Worm (Caenorhabditis elegans) whole organism, dauer: ENCODE results near the gene ZC443.7.

ENCODE experiments used
- unc-62 ChIP-seq: sonication (generic microtip); optimal IDR thresholded peaks from 2 replicates; lab custom pipeline; 2017; ENCODE audit warnings: missing biosample characterization, missing genetic modification reagents, missing genetic modification characterization

Gene ZC443.7

DNA sequence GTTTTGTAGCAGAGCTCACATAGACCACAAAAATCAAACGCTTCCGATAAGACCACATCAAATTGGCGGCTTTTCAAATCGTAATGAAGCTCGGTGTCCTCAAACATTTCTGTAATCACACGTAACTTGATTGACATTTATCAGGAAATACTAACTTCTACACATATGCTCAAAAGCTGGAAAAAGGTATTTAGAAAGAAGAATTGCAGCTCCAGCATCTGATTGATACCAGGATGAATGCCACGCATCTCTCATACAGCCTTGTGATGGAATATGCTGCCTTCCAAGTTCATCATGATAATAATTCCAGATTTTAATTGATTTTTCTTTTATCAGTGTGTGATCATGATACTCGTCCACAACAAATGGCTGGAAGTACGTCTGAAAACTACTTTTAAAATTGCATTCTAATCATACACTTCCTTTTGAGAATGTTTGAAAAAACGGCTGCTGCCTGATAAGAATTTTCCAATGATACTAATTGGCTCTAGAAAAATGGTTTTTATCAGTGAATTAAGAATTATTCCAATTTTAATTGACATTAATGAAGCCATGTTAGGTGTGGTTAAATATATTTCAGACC is 9.3 kb upstream of the ZC443.7 start:
- no peak for TF ChIP-seq unc-62 (GFP tag; lab: Kevin White, UChicago)

DNA sequence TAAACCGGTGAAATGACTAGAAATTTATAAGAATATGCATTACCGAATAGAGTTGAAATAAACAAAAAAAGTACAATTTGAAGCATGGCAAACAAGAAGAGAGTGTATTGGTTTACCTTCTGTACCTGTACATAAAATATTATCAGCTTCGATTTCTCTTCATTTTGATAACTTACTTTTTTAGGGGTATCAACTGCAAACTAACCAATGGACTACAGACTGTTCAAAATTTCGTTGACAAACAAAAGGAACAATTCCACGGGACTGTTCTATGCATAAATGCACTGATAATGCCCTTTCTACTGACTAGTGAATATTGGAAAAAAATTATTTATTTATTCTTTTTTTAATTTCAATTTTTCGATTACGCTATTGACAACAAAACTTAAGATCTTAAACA is 8.3 kb upstream of the ZC443.7 start, which contains the start of gene ugt-6:
TSS of gene ugt-6 (minus strand) at position 233 of the 400 bp plus-strand sequence.
- no peak for TF ChIP-seq unc-62 (GFP tag; lab: Kevin White, UChicago)

DNA sequence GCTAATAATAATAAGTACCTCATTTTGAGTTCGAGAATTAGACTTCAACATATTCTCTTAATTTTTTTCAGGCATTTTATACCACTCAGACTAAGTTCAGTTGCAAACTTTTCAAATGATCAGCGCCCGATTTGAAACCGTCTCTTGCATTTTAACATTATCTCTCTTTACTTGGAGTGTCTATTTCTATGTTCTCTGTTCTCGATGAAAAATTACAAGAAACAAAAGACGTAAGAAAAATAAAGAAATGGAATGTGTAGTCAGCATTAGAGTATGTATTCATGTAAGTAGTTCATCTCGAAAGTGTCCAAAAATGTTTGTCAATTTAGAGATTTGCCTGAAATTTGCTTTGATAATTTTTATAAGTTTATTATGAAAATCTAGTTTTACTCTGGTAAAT is 6.1 kb upstream of the ZC443.7 start, which contains the start of gene ugt-3:
TSS of gene ugt-3 (minus strand) at position 101 of the 400 bp plus-strand sequence.
- no peak for TF ChIP-seq unc-62 (GFP tag; lab: Kevin White, UChicago)

ce11 chrV:12803274-12803673 is 3.0 kb upstream of the ZC443.7 start, which contains the start of gene srbc-45:
Gene srbc-45 (plus strand): TSS chrV:12803574.
- TF ChIP-seq unc-62 (GFP tag; lab: Kevin White, UChicago): no peak

ce11 chrV:12809876-12810275 is 3.6 kb downstream of the ZC443.7 start, which contains the start of gene ZC443.1:
Gene ZC443.1 (minus strand): TSS chrV:12810080.
- no peak for TF ChIP-seq unc-62 (GFP tag; lab: Kevin White, UChicago)

DNA sequence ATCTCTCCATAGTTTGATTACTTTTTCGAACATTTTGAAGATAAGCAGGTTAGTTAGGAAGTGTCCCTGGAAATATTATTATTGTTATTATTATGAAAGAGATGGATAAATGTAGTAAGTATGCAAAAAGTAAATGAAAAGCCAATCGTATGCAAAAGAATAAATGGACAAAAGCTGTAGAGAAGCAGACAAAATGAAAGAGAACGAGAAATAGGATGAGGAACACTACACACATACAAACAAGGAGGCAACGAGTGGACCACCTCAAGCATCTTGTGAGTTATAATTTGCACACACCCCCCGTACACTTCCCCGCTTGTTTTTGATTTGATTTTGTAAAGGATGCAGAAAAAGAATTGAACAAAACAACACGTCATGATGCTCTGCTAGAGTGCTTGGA is 4.8 kb downstream of the ZC443.7 start, which contains the start of gene ZC443.2:
TSS of gene ZC443.2 (minus strand) at position 67 of the 400 bp plus-strand sequence.
- TF ChIP-seq unc-62 (GFP tag; lab: Kevin White, UChicago): no peak

DNA sequence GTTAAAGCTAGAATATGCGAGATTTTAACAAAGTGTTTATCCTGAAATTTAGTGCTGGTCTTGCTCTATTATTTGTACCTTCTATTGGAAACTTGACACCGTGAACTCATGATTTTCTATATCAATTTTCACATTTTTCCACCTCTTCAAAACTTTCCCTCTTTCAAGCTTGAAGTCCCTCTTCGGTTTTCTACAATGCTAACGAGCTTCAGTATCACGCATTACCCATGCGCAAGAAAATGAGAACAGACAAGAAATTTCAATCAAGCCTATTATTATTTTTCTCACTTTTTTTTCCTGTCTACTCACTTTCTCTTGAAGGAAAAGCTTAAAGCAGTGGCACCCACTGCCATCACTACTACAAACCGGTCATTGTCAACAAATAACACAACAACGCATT is 5.5 kb downstream of the ZC443.7 start:
- no peak for TF ChIP-seq unc-62 (GFP tag; lab: Kevin White, UChicago)

- TF ChIP-seq unc-62 (GFP tag; lab: Kevin White, UChicago): no peak
Measured at ce11 chrV:12814022-12814421, 7.7 kb downstream of the ZC443.7 start, which contains the start of gene ZC443.3. Gene ZC443.3 (minus strand): TSS chrV:12814122.

DNA sequence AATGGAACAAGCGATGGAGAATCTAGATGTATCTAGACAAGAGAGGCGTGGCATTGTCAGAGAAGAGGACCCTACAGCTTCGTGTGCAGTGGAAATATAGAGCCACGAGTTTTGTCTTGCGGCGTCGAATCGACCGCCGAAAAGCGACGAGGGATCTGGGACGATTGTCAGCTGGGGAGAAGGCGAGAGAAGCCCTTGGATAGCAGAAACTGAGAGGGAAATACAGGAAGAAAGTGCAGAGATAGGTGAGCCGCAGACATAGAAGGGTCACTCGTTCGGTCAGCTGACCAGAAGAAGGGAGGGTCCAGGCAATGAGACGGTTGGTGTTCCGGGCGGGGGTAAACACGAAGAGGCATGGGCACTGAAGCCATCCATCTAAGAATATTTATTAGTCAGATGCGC is 8.2 kb downstream of the ZC443.7 start:
- TF ChIP-seq unc-62 (GFP tag; lab: Kevin White, UChicago): no peak

DNA sequence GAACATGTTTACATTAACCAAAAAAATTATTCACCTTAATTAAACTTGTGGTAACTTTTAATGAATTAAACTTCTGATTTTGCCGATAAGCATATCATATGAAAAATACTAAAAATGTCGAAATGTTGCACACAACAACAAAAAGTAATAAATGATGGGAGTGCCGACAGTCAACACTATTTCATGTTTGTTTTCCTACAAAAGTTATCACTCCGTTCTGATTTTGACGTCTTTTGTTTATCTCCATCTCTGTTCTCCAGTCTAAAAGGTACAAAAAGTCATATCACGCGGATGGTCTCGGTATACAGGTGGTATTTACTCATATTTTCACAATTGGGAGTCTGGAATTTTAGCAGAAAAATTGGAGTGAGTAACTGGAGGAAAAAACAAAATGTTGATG is 9.1 kb downstream of the ZC443.7 start:
- TF ChIP-seq unc-62 (GFP tag; lab: Kevin White, UChicago): no peak

- TF ChIP-seq unc-62 (GFP tag; lab: Kevin White, UChicago): no peak
Measured at ce11 chrV:12816672-12817071, 10.4 kb downstream of the ZC443.7 start.

ce11 chrV:12818486-12818885 is 12.2 kb downstream of the ZC443.7 start:
- no peak for TF ChIP-seq unc-62 (GFP tag; lab: Kevin White, UChicago)

DNA sequence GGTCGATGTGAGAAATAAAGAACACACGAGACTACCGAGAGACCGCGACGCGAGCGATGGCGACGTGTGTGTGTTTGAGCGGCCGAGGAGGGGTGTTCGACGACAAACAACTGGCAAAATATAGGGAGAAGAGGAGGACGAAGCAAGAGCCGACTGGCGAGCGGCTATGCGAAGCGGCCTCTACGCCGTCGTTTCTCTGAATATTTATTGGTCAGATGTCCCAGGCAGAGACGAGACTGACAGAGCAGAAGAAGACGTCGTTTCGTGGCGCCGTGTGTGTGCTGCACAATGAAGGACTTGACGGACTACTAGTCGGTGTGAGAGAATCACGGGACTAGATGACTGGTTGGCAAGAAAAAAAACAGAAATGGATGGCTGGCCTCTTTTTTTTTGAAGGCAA is 12.9 kb downstream of the ZC443.7 start:
- no peak for TF ChIP-seq unc-62 (GFP tag; lab: Kevin White, UChicago)

DNA sequence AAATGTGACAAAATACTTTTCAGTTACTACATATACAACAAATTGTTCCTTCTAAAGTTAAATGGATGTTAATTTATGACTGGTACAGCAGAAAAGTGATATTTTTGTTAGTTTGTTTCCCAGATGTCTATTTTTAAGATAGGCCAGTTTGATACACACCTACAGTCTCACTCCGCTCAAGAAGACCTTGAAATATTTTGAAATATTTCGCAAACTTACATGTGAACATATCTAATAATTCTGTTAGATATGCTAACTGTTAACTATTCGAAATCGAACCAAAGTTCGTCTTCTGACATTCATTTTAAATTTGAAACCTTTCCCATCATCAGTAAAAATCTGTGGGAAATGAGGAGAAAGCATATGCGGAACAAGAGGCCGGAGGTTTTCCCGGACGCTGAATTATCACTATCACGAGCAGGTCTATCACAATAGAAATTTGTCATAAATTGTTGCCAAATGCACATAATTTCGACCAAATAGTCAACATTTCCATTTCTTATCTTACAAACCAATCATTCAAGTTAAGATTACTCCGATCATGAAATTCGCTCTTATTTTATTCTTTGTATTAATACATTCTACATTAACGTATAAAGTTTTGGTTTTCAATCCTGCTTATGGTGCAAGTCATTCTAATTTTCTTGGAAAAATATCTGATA is 13.6 kb downstream of the ZC443.7 start, which contains the start of the genes ZC443.4 and ugt-18:
TSS of gene ZC443.4 (minus strand) at position 95 of the 662 bp plus-strand sequence.
TSS of gene ugt-18 (plus strand) at position 469 of the 662 bp plus-strand sequence.
- TF ChIP-seq unc-62 (GFP tag; lab: Kevin White, UChicago): no peak

DNA sequence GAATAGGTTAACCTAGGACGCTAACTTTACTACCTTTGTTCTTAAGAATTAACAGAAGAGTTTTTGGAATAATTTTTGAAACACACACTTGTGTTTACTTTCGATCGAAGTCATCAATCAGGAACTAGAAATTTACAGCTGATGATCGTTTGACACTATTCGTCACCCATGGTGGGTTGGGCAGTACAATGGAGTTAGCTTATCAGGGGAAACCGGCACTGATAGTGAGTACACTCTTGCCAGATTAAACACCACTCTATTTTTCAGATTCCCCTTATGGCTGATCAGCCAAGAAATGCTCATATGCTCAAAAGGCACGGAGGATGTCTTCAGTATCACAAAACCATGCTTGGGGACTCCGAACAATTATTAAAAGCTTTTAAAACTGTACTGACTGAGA is 15.8 kb downstream of the ZC443.7 start:
- TF ChIP-seq unc-62 (GFP tag; lab: Kevin White, UChicago): no peak

DNA sequence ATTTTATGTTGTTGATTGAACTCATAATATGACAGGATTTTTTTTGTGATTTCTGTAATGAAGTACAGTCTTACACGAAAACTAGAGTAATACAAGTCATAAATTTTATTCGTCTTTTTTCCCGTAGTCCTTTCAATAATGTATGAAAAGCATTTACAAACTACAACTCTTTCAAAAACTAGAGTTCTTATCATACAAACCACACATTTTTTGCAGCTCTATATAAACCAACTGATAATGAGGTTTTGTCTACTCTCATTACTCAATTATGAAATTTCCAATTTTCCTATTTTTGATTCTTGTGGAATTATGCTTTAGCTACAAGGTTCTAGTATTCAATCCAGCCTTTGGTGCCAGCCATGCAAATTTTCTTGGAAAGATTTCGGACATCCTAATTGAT is 18.5 kb downstream of the ZC443.7 start, which contains the start of gene ugt-16:
TSS of gene ugt-16 (plus strand) at position 248 of the 400 bp plus-strand sequence.
- TF ChIP-seq unc-62 (GFP tag; lab: Kevin White, UChicago): no peak
